Worm (Caenorhabditis elegans): ENCODE results near the gene ttr-42.

Gene ttr-42

ce11 chrX:2531276-2531675 lies 46.3 kb upstream of the ttr-42 start (continued):
- TF ChIP-seq madf-9 (GFP tag; conservative IDR thresholded peaks at IDR 0.05): peak; percentile 53
- TF ChIP-seq nhr-6 (tag; optimal IDR thresholded peaks at IDR 0.05): no peak
- TF ChIP-seq F44E2.7 (GFP tag; IDR thresholded peaks at IDR 0.05): 0 out of 2 replicates have a peak, but pooled peaks have one; percentile 55
- no peak for TF ChIP-seq mep-1 (tag; optimal IDR thresholded peaks at IDR 0.05)
- no peak for TF ChIP-seq ceh-82 (tag; optimal IDR thresholded peaks at IDR 0.05)
- TF ChIP-seq F37D6.2 (tag; optimal IDR thresholded peaks at IDR 0.05): no peak
- peak; percentile 81 for TF ChIP-seq lim-7 (GFP tag; IDR thresholded peaks at IDR 0.05)
- no peak for TF ChIP-seq daf-8 (GFP tag; IDR thresholded peaks at IDR 0.05)
- TF ChIP-seq unc-130 (GFP tag; optimal IDR thresholded peaks at IDR 0.05): no peak
- TF ChIP-seq nhr-111 (GFP tag; optimal IDR thresholded peaks at IDR 0.05): peak; percentile 34
- peak; percentile 77 for TF ChIP-seq vab-7 (GFP tag; IDR thresholded peaks at IDR 0.05)
- TF ChIP-seq tag-97 (GFP tag; IDR thresholded peaks at IDR 0.05): no peak
- no peak for TF ChIP-seq mxl-2 (GFP tag; conservative IDR thresholded peaks at IDR 0.05)
- TF ChIP-seq lin-29 (GFP tag; IDR thresholded peaks at IDR 0.05): no peak
- no peak for TF ChIP-seq sdz-12 (GFP tag; optimal IDR thresholded peaks at IDR 0.05)
- TF ChIP-seq dmd-9 (GFP tag; IDR thresholded peaks at IDR 0.05): 0 out of 2 replicates have a peak, but pooled peaks have one; percentile 45
- TF ChIP-seq zip-11 (GFP tag; IDR thresholded peaks at IDR 0.05): no peak
- peak; percentile 46 for TF ChIP-seq nhr-48 (tag; optimal IDR thresholded peaks at IDR 0.05)
- no peak for TF ChIP-seq lin-15B (tag; optimal IDR thresholded peaks at IDR 0.05)
- TF ChIP-seq mdl-1 (tag; optimal IDR thresholded peaks at IDR 0.05): no peak
- no peak for TF ChIP-seq nhr-237 (tag; optimal IDR thresholded peaks at IDR 0.05)
- no peak for TF ChIP-seq egl-27 (tag; optimal IDR thresholded peaks at IDR 0.05)
- TF ChIP-seq ceh-28 (tag; optimal IDR thresholded peaks at IDR 0.05): no peak
- no peak for TF ChIP-seq set-16 (GFP tag; IDR thresholded peaks at IDR 0.05)
- TF ChIP-seq pha-4 (GFP tag; IDR thresholded peaks at IDR 0.05): peak; percentile 70; the same call in 1 of the 2 replicates
- TF ChIP-seq pha-4 (tag; optimal IDR thresholded peaks at IDR 0.05): no peak
- no peak for TF ChIP-seq nhr-76 (tag; optimal IDR thresholded peaks at IDR 0.05)

- peak in 1 of 2 experiments; percentile 67 for TF ChIP-seq unc-62 (GFP tag; optimal IDR thresholded peaks at IDR 0.05 in 1 of 2)
- TF ChIP-seq unc-62 (tag; optimal IDR thresholded peaks at IDR 0.05): no peak
- no peak for TF ChIP-seq aha-1 (tag)
These were observed 45.2 kb upstream of the ttr-42 start, which contains the start of gene tbc-12 for ce11 chrX:2532357-2532756. TSS of gene tbc-12 (minus strand) at chrX:2532457.

- TF ChIP-seq ceh-20 (GFP tag; IDR thresholded peaks at IDR 0.05) (peak; percentile 62; the same call in 1 of the 2 replicates), dmd-8 (GFP tag; IDR thresholded peaks at IDR 0.05) (no peak), madf-5 (GFP tag; IDR thresholded peaks at IDR 0.05) (no peak), F37D6.2 (tag; optimal IDR thresholded peaks at IDR 0.05) (peak; percentile 43), Y75B8A.6 (GFP tag; IDR thresholded peaks at IDR 0.05) (no peak), unc-130 (GFP tag; optimal IDR thresholded peaks at IDR 0.05) (no peak), lim-7 (GFP tag; IDR thresholded peaks at IDR 0.05) (0 out of 2 replicates have a peak, but pooled peaks have one; percentile 31), egl-27 (tag; optimal IDR thresholded peaks at IDR 0.05) (no peak), daf-12 (tag; optimal IDR thresholded peaks at IDR 0.05) (no peak), T20F7.1 (GFP tag; optimal IDR thresholded peaks at IDR 0.05) (no peak), hlh-11 (tag; optimal IDR thresholded peaks at IDR 0.05) (peak; percentile 75), ceh-32 (tag; optimal IDR thresholded peaks at IDR 0.05; ENCODE audit: poor library complexity) (no peak), mxl-3 (GFP tag; optimal IDR thresholded peaks at IDR 0.05) (peak; percentile 51), lin-38 (GFP tag; IDR thresholded peaks at IDR 0.05) (no peak), ama-1 (optimal IDR thresholded peaks at IDR 0.05) (no peak), pha-4 (GFP tag; IDR thresholded peaks at IDR 0.05) (no peak; the same call in 1 of the 2 replicates), pha-4 (tag; optimal IDR thresholded peaks at IDR 0.05) (peak; percentile 87), Y5F2A.4 (GFP tag; optimal IDR thresholded peaks at IDR 0.05) (no peak), daf-8 (GFP tag; IDR thresholded peaks at IDR 0.05) (no peak), lin-39 (tag; optimal IDR thresholded peaks at IDR 0.05) (no peak), ceh-28 (tag; optimal IDR thresholded peaks at IDR 0.05) (peak; percentile 60), fkh-10 (GFP tag; optimal IDR thresholded peaks at IDR 0.05) (peak; percentile 92), ctbp-1 (GFP tag; IDR thresholded peaks at IDR 0.05) (peak; percentile 75), nhr-10 (tag; optimal IDR thresholded peaks at IDR 0.05) (no peak), daf-16 (GFP tag; optimal IDR thresholded peaks at IDR 0.05) (peak in 1 of 2 experiments; percentile 87), daf-16 (tag; optimal IDR thresholded peaks at IDR 0.05) (no peak), zag-1 (tag; optimal IDR thresholded peaks at IDR 0.05) (peak; percentile 76), dmd-9 (GFP tag; IDR thresholded peaks at IDR 0.05) (no peak)
These were observed 41.2 kb upstream of the ttr-42 start for ce11 chrX:2536246-2536772.

Data from whole organism, L4 larva.